Fruit fly (Drosophila melanogaster) whole organism, embryonic: ENCODE data around the gene CG8128.

Experiments used
- ATbp ChIP-seq: fragments of 200-800 bp; sonication (Bioruptor generic); optimal IDR thresholded peaks from 2 replicates; lab custom pipeline; 2017; ENCODE audit warnings: missing biosample characterization, mild to moderate bottlenecking, missing genetic modification characterization, missing genetic modification reagents
- BEAF-32 ChIP-seq: fragments of 200-800 bp; sonication (Bioruptor generic); optimal IDR thresholded peaks from 3 replicates; lab custom pipeline; 2017; ENCODE audit warnings: missing biosample characterization, missing genetic modification characterization, mild to moderate bottlenecking, moderate library complexity, missing genetic modification reagents
- CG10209 ChIP-seq: fragments of 200-800 bp; sonication (Bioruptor generic); optimal IDR thresholded peaks from 3 replicates; lab custom pipeline; 2017; ENCODE audit warnings: missing biosample characterization, mild to moderate bottlenecking, missing genetic modification characterization, missing genetic modification reagents
- CG10565 ChIP-seq: fragments of 200-800 bp; sonication (Bioruptor generic); optimal IDR thresholded peaks from 3 replicates; lab custom pipeline; 2016; ENCODE audit warnings: missing biosample characterization, mild to moderate bottlenecking, missing genetic modification characterization
- CG10979 ChIP-seq: fragments of 200-800 bp; sonication (Bioruptor generic); optimal IDR thresholded peaks from 2 replicates; lab custom pipeline; 2018; ENCODE audit warnings: missing biosample characterization, mild to moderate bottlenecking, missing genetic modification characterization, moderate library complexity
- CG12299 ChIP-seq: fragments of 200-800 bp; sonication (Bioruptor generic); optimal IDR thresholded peaks from 2 replicates; lab custom pipeline; 2018; ENCODE audit warnings: missing biosample characterization, mild to moderate bottlenecking, missing genetic modification characterization
- CG14710 ChIP-seq: fragments of 200-800 bp; sonication (Bioruptor generic); optimal IDR thresholded peaks from 3 replicates; lab custom pipeline; 2019; ENCODE audit warnings: missing biosample characterization, mild to moderate bottlenecking, missing genetic modification characterization, moderate library complexity
- CG1647 ChIP-seq: fragments of 200-800 bp; sonication (Bioruptor generic); optimal IDR thresholded peaks from 3 replicates; lab custom pipeline; 2016; ENCODE audit warnings: missing biosample characterization, missing genetic modification characterization
- CG16815 ChIP-seq: fragments of 200-800 bp; sonication (Bioruptor generic); optimal IDR thresholded peaks from 3 replicates; lab custom pipeline; 2017; ENCODE audit warnings: missing biosample characterization, mild to moderate bottlenecking, missing genetic modification characterization
- CG16863 ChIP-seq: fragments of 200-800 bp; sonication (Bioruptor generic); optimal IDR thresholded peaks from 3 replicates; lab custom pipeline; 2016; ENCODE audit warnings: missing biosample characterization, missing genetic modification characterization
- CG2712 ChIP-seq: fragments of 200-800 bp; optimal IDR thresholded peaks from 3 replicates; lab custom pipeline; 2019; ENCODE audit warnings: missing biosample characterization, mild to moderate bottlenecking, missing genetic modification characterization, moderate library complexity
- CG34224 ChIP-seq: fragments of 200-800 bp; sonication (Bioruptor generic); IDR thresholded peaks from 3 replicates; pipeline ENCODE4 v1.3.6; 2022; ENCODE audit warnings: missing biosample characterization, missing genetic modification characterization; ENCODE audit not compliant: partially characterized antibody
- CG43689 ChIP-seq: fragments of 200-800 bp; sonication (Bioruptor generic); IDR thresholded peaks from 2 replicates; pipeline ENCODE4 v1.3.6; 2022; ENCODE audit warnings: missing biosample characterization, missing genetic modification characterization
- CG5180 ChIP-seq: fragments of 200-800 bp; sonication (Bioruptor generic); optimal IDR thresholded peaks from 3 replicates; lab custom pipeline; 2017; ENCODE audit warnings: missing biosample characterization, missing genetic modification characterization, mild to moderate bottlenecking, moderate library complexity, missing genetic modification reagents
- CG6765 ChIP-seq: fragments of 200-800 bp; sonication (Bioruptor generic); optimal IDR thresholded peaks from 3 replicates; lab custom pipeline; 2017; ENCODE audit warnings: missing biosample characterization, mild to moderate bottlenecking, missing genetic modification characterization
- CG7271 ChIP-seq: fragments of 200-800 bp; sonication (Bioruptor generic); optimal IDR thresholded peaks from 2 replicates; lab custom pipeline; 2018; ENCODE audit warnings: missing biosample characterization, mild to moderate bottlenecking, missing genetic modification characterization, moderate library complexity
- CG7963 ChIP-seq: fragments of 200-800 bp; sonication (Bioruptor generic); IDR thresholded peaks from 3 replicates; pipeline ENCODE4 v1.3.6; 2022; ENCODE audit warnings: missing biosample characterization, missing genetic modification characterization; ENCODE audit not compliant: partially characterized antibody
- CG8290 ChIP-seq, 3 experiments: fragments of 200-800 bp; sonication (Bioruptor generic); optimal IDR thresholded peaks; 2 replicates each; lab custom pipeline; 2016 to 2019; ENCODE audit warnings: missing biosample characterization in 3 of 3, missing genetic modification characterization in 3 of 3, mild to moderate bottlenecking in 2 of 3, moderate library complexity in 1 of 3
- CG8765 ChIP-seq: fragments of 200-800 bp; sonication (Bioruptor generic); IDR thresholded peaks from 2 replicates; pipeline ENCODE4 v1.3.6; 2022; ENCODE audit warnings: missing biosample characterization, missing genetic modification characterization
- CG9727 ChIP-seq: fragments of 200-800 bp; sonication (Bioruptor generic); optimal IDR thresholded peaks from 3 replicates; lab custom pipeline; 2017; ENCODE audit warnings: missing biosample characterization, mild to moderate bottlenecking, missing genetic modification characterization
- CoRest ChIP-seq: fragments of 200-800 bp; sonication (Bioruptor generic); optimal IDR thresholded peaks from 3 replicates; lab custom pipeline; 2018; ENCODE audit warnings: missing biosample characterization, mild to moderate bottlenecking, missing genetic modification characterization, moderate library complexity
- D19B ChIP-seq: fragments of 200-800 bp; sonication (Bioruptor generic); optimal IDR thresholded peaks from 2 replicates; lab custom pipeline; 2017; ENCODE audit warnings: missing biosample characterization, mild to moderate bottlenecking, missing genetic modification characterization
- Drgx ChIP-seq: fragments of 200-800 bp; sonication (Bioruptor generic); IDR thresholded peaks from 2 replicates; pipeline ENCODE4 v1.3.6; 2022; ENCODE audit warnings: missing biosample characterization, missing genetic modification characterization
- Fer3 ChIP-seq: fragments of 200-800 bp; sonication (Bioruptor generic); optimal IDR thresholded peaks from 2 replicates; lab custom pipeline; 2018; ENCODE audit warnings: missing biosample characterization, mild to moderate bottlenecking, missing genetic modification characterization, moderate library complexity
- Gug ChIP-seq: fragments of 200-800 bp; sonication (Bioruptor generic); IDR thresholded peaks from 4 replicates; pipeline ENCODE4 v1.3.6; 2022; ENCODE audit warnings: missing biosample characterization, missing genetic modification characterization
- H2.0 ChIP-seq: fragments of 200-800 bp; sonication (Bioruptor generic); IDR thresholded peaks from 2 replicates; pipeline ENCODE4 v1.3.6; 2022; ENCODE audit warnings: missing biosample characterization, missing genetic modification characterization
- MTF-1 ChIP-seq: fragments of 200-800 bp; sonication (Bioruptor generic); optimal IDR thresholded peaks from 2 replicates; lab custom pipeline; 2018; ENCODE audit warnings: missing biosample characterization, mild to moderate bottlenecking, missing genetic modification characterization, borderline replicate concordance
- Nf-YA ChIP-seq: fragments of 200-800 bp; sonication (Bioruptor generic); IDR thresholded peaks from 2 replicates; pipeline ENCODE4 v1.3.6; 2022; ENCODE audit warnings: missing biosample characterization, missing genetic modification characterization
- NfI ChIP-seq: fragments of 200-800 bp; sonication (Bioruptor generic); optimal IDR thresholded peaks from 3 replicates; lab custom pipeline; 2018; ENCODE audit warnings: missing biosample characterization, mild to moderate bottlenecking, missing genetic modification characterization, moderate library complexity
- Pdp1 ChIP-seq, 2 experiments: fragments of 200-800 bp; sonication (Bioruptor generic); optimal IDR thresholded peaks; 3 replicates each; lab custom pipeline; 2016; ENCODE audit warnings: missing biosample characterization in 2 of 2, missing genetic modification characterization in 2 of 2, mild to moderate bottlenecking in 1 of 2, moderate library complexity in 1 of 2
- Rfx ChIP-seq: fragments of 200-800 bp; sonication (Bioruptor generic); IDR thresholded peaks from 2 replicates; pipeline ENCODE4 v1.3.6; 2022; ENCODE audit warnings: missing biosample characterization, missing genetic modification characterization
- TFAM ChIP-seq: fragments of 200-800 bp; sonication (Bioruptor generic); optimal IDR thresholded peaks from 2 replicates; lab custom pipeline; 2017; ENCODE audit warnings: missing biosample characterization, missing genetic modification characterization, inconsistent platforms
- Xrp1 ChIP-seq: fragments of 200-800 bp; sonication (Bioruptor generic); IDR thresholded peaks from 2 replicates; pipeline ENCODE4 v1.3.6; 2022; ENCODE audit warnings: missing biosample characterization, missing genetic modification characterization
- az2 ChIP-seq: fragments of 200-800 bp; sonication (Bioruptor generic); optimal IDR thresholded peaks from 3 replicates; lab custom pipeline; 2016; ENCODE audit warnings: missing biosample characterization, missing genetic modification characterization
- cato ChIP-seq: fragments of 200-800 bp; sonication (Bioruptor generic); optimal IDR thresholded peaks from 2 replicates; lab custom pipeline; 2016; ENCODE audit warnings: missing biosample characterization, missing genetic modification characterization, borderline replicate concordance
- dpn ChIP-seq, 2 experiments: fragments of 200-800 bp; sonication (Bioruptor generic); optimal IDR thresholded peaks; 3 replicates each; lab custom pipeline; 2016; ENCODE audit warnings: missing biosample characterization in 2 of 2, missing genetic modification characterization in 2 of 2
- gro ChIP-seq: fragments of 200-800 bp; sonication (Bioruptor generic); optimal IDR thresholded peaks from 2 replicates; lab custom pipeline; 2016; ENCODE audit warnings: missing biosample characterization, missing genetic modification characterization
- gsb-n ChIP-seq: fragments of 200-800 bp; sonication (Bioruptor generic); optimal IDR thresholded peaks from 3 replicates; lab custom pipeline; 2018; ENCODE audit warnings: missing biosample characterization, mild to moderate bottlenecking, missing genetic modification characterization
- h ChIP-seq: fragments of >200 bp; optimal IDR thresholded peaks from 2 replicates; lab custom pipeline; 2017
- jing ChIP-seq: fragments of 200-800 bp; sonication (Bioruptor generic); optimal IDR thresholded peaks from 2 replicates; lab custom pipeline; 2018; ENCODE audit warnings: missing biosample characterization, mild to moderate bottlenecking, missing genetic modification characterization
- kay ChIP-seq: fragments of 200-800 bp; sonication (Bioruptor generic); optimal IDR thresholded peaks from 2 replicates; lab custom pipeline; 2016; ENCODE audit warnings: missing biosample characterization, missing genetic modification characterization
- lbe ChIP-seq: fragments of 200-800 bp; sonication (Bioruptor generic); optimal IDR thresholded peaks from 2 replicates; lab custom pipeline; 2016; ENCODE audit warnings: missing biosample characterization, mild to moderate bottlenecking, missing genetic modification characterization
- lmd ChIP-seq: fragments of 200-800 bp; sonication (Bioruptor generic); IDR thresholded peaks from 2 replicates; pipeline ENCODE4 v1.3.6; 2022; ENCODE audit warnings: missing biosample characterization, missing genetic modification characterization
- otp ChIP-seq: fragments of 200-800 bp; sonication (Bioruptor generic); IDR thresholded peaks from 3 replicates; pipeline ENCODE4, ENCODE4 v1.3.6; 2022; ENCODE audit warnings: missing biosample characterization, missing genetic modification characterization
- psq ChIP-seq: fragments of 200-800 bp; sonication (Bioruptor generic); optimal IDR thresholded peaks from 2 replicates; lab custom pipeline; 2017; ENCODE audit warnings: missing biosample characterization, missing genetic modification characterization
- sisA ChIP-seq: fragments of 200-800 bp; sonication (Bioruptor generic); IDR thresholded peaks from 2 replicates; pipeline ENCODE4 v1.3.6; 2022; ENCODE audit warnings: missing biosample characterization, missing genetic modification characterization
- ssp ChIP-seq: fragments of 200-800 bp; sonication (Bioruptor generic); IDR thresholded peaks from 2 replicates; pipeline ENCODE4 v1.3.6; 2022; ENCODE audit warnings: missing biosample characterization, missing genetic modification characterization
- vvl ChIP-seq: fragments of 200-800 bp; sonication (Bioruptor generic); IDR thresholded peaks from 2 replicates; pipeline ENCODE4 v1.3.6; 2022; ENCODE audit warnings: missing biosample characterization, missing genetic modification characterization
- zfh1 ChIP-seq: fragments of 200-800 bp; sonication (Bioruptor generic); IDR thresholded peaks from 3 replicates; pipeline ENCODE4 v1.3.6; 2022; ENCODE audit warnings: missing biosample characterization, missing genetic modification characterization

Gene CG8128

dm6 chrX:15671026-15671563 lies 26.2 kb upstream of the CG8128 start, which contains the start of gene CG15646 (continued):
- TF ChIP-seq H2.0 (GFP tag; lab: Robert Waterston, UW) (no peak), jing (GFP tag; lab: Kevin White, UChicago) (no peak), CG7963 (GFP tag; lab: Robert Waterston, UW) (peak; percentile 50; the same call in 1 of the 3 replicates), CG16863 (GFP tag; lab: Kevin White, UChicago) (no peak), TFAM (GFP tag; lab: Kevin White, UChicago) (peak; percentile 14), CG12299 (tag; lab: Kevin White, UChicago) (peak; percentile 63), NfI (GFP tag; lab: Kevin White, UChicago) (no peak), CG6765 (GFP tag; lab: Kevin White, UChicago) (no peak), otp (GFP tag; lab: Robert Waterston, UW) (no peak), CG1647 (GFP tag; lab: Kevin White, UChicago) (no peak), Nf-YA (no peak), CG34224 (no peak), psq (GFP tag; lab: Kevin White, UChicago) (no peak), Rfx (GFP tag; lab: Robert Waterston, UW) (0 out of 2 replicates have a peak, but pooled peaks have one; percentile 23), CG10979 (peak; percentile 95), gro (GFP tag; lab: Kevin White, UChicago) (no peak), CG43689 (GFP tag; lab: Robert Waterston, UW) (no peak), h (lab: Kevin White, UChicago) (no peak), CG7271 (tag; lab: Kevin White, UChicago) (peak; percentile 76), CG2712 (peak; percentile 95), CG9727 (GFP tag; lab: Kevin White, UChicago) (peak; percentile 92), vvl (GFP tag; lab: Robert Waterston, UW) (peak; percentile 68), az2 (GFP tag; lab: Kevin White, UChicago) (peak; percentile 62), cato (GFP tag; lab: Kevin White, UChicago) (peak; percentile 43), CG16815 (GFP tag; lab: Kevin White, UChicago) (peak; percentile 82), Gug (0 out of 4 replicates have a peak, but pooled peaks have one; percentile 15), zfh1 (peak; percentile 74; the same call in 2 of the 3 replicates), CG14710 (tag; lab: Kevin White, UChicago) (peak; percentile 93), lmd (peak; percentile 69; the same call in 1 of the 2 replicates), CG8290 (GFP tag; optimal IDR thresholded peaks at IDR 0.05; lab: Kevin White, UChicago) (peak; percentile 69), CG8290 (tag; optimal IDR thresholded peaks at IDR 0.05; lab: Kevin White, UChicago) (peak in 1 of 2 experiments; percentile 39), CG10209 (GFP tag; lab: Kevin White, UChicago) (peak; percentile 72), MTF-1 (GFP tag; lab: Kevin White, UChicago) (no peak), kay (GFP tag; lab: Kevin White, UChicago) (peak; percentile 34), dpn (GFP tag; optimal IDR thresholded peaks at IDR 0.05; lab: Kevin White, UChicago) (peak in 1 of 2 experiments; percentile 46), BEAF-32 (GFP tag; lab: Kevin White, UChicago) (no peak), ssp (GFP tag; lab: Robert Waterston, UW) (peak; percentile 55), ATbp (peak; percentile 56), Xrp1 (GFP tag; lab: Robert Waterston, UW) (peak; percentile 91), CG8765 (peak; percentile 68; the same call in 1 of the 2 replicates), Fer3 (peak; percentile 42), CG10565 (GFP tag; lab: Kevin White, UChicago) (no peak), lbe (GFP tag; lab: Kevin White, UChicago) (peak; percentile 25), D19B (GFP tag; lab: Kevin White, UChicago) (no peak), gsb-n (tag; lab: Kevin White, UChicago) (peak; percentile 87), Drgx (no peak), CoRest (tag; lab: Kevin White, UChicago) (peak; percentile 85), sisA (GFP tag; lab: Robert Waterston, UW) (peak; percentile 46), CG5180 (GFP tag; lab: Kevin White, UChicago) (peak; percentile 32), Pdp1 (GFP tag; optimal IDR thresholded peaks at IDR 0.05; lab: Kevin White, UChicago) (no peak)
